Worm (Caenorhabditis elegans): Measurements from ENCODE around the gene R06F6.14.

DNA sequence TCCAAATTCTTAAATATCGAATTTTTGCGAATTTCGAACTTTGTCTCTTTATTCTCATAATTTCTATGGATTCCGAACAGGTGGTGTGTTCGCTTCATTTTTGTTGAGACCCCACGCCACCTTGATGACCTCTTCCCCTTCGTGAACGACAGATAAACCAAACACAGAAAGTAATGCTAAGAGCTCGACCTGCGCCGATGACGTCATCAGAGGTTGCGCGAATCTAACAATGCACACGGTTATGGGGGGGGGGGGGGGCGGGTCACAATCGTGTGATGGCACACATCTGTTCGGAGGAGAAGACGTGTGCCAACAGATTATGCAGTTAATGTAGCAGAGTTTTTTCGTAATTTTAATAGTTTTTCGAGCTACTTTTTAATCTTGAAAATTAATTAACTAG is 24.8 kb upstream of the R06F6.14 start:
- TF ChIP-seq nhr-12 (tag; optimal IDR thresholded peaks at IDR 0.05) (no peak), aly-2 (tag; optimal IDR thresholded peaks at IDR 0.05) (no peak), snpc-4 (tag; optimal IDR thresholded peaks at IDR 0.05) (no peak), ztf-4 (tag; optimal IDR thresholded peaks at IDR 0.05) (no peak), ceh-82 (tag; optimal IDR thresholded peaks at IDR 0.05) (no peak), blmp-1 (tag; optimal IDR thresholded peaks at IDR 0.05; ENCODE audit: insufficient read depth) (no peak), alr-1 (tag; optimal IDR thresholded peaks at IDR 0.05) (no peak)

Data from whole organism, L2 larva.